Fruit fly (Drosophila melanogaster): Measurements from ENCODE around the gene HGTX.

Gene HGTX

dm6 chr3L:14611406-14612335 lies 12.3 kb upstream of the HGTX start (continued):
- no peak for TF ChIP-seq D (optimal IDR thresholded peaks at IDR 0.05)
- TF ChIP-seq D (GFP tag; optimal IDR thresholded peaks at IDR 0.05): no peak
- no peak for TF ChIP-seq CG2875 (GFP tag; optimal IDR thresholded peaks at IDR 0.05)
- TF ChIP-seq ken (GFP tag; IDR thresholded peaks at IDR 0.05): no peak
- TF ChIP-seq CG7786 (GFP tag; optimal IDR thresholded peaks at IDR 0.05): no peak
- TF ChIP-seq CG1792 (GFP tag; optimal IDR thresholded peaks at IDR 0.05): no peak
- TF ChIP-seq CG9727 (GFP tag; optimal IDR thresholded peaks at IDR 0.05): peak; percentile 30
- no peak for TF ChIP-seq Dfd (GFP tag; optimal IDR thresholded peaks at IDR 0.05)
- no peak for TF ChIP-seq HmgZ (tag; optimal IDR thresholded peaks at IDR 0.05)
- TF ChIP-seq CG9437 (GFP tag; optimal IDR thresholded peaks at IDR 0.05): peak; percentile 31
- TF ChIP-seq D19B (GFP tag; optimal IDR thresholded peaks at IDR 0.05): no peak
- TF ChIP-seq nau (GFP tag; optimal IDR thresholded peaks at IDR 0.05): no peak
- TF ChIP-seq pb (GFP tag; optimal IDR thresholded peaks at IDR 0.05): no peak
- no peak for TF ChIP-seq sna (GFP tag; IDR thresholded peaks at IDR 0.05; ENCODE audit: partially characterized antibody)
- TF ChIP-seq CG15479 (GFP tag; optimal IDR thresholded peaks at IDR 0.05): no peak
- no peak for TF ChIP-seq Elba2 (GFP tag; optimal IDR thresholded peaks at IDR 0.05)
- TF ChIP-seq NfI (GFP tag; optimal IDR thresholded peaks at IDR 0.05): no peak
- TF ChIP-seq bbx (GFP tag; IDR thresholded peaks at IDR 0.05; ENCODE audit: partially characterized antibody): no peak
- no peak for TF ChIP-seq BtbVII (GFP tag; optimal IDR thresholded peaks at IDR 0.05)
- peak; percentile 63 for TF ChIP-seq kni (GFP tag; optimal IDR thresholded peaks at IDR 0.05)
- TF ChIP-seq lov (optimal IDR thresholded peaks at IDR 0.05): no peak
- TF ChIP-seq lov (GFP tag; IDR thresholded peaks at IDR 0.05): no peak
- TF ChIP-seq CG13894 (tag; optimal IDR thresholded peaks at IDR 0.05): no peak
- no peak for TF ChIP-seq lmd (GFP tag; IDR thresholded peaks at IDR 0.05)
- TF ChIP-seq al (GFP tag; IDR thresholded peaks at IDR 0.05): no peak
- TF ChIP-seq Myb (GFP tag; optimal IDR thresholded peaks at IDR 0.05): no peak
- TF ChIP-seq CG32532 (GFP tag; IDR thresholded peaks at IDR 0.05): no peak
- TF ChIP-seq yki (optimal IDR thresholded peaks at IDR 0.05): no peak
- peak in 1 of 3 experiments; percentile 80 for TF ChIP-seq lola (GFP tag; optimal IDR thresholded peaks at IDR 0.05)
- no peak for TF ChIP-seq zfh1 (GFP tag; IDR thresholded peaks at IDR 0.05)
- peak; percentile 62; the same call in 1 of the 2 replicates for TF ChIP-seq CG31441 (GFP tag; IDR thresholded peaks at IDR 0.05)
- no peak for TF ChIP-seq mirr (GFP tag; optimal IDR thresholded peaks at IDR 0.05)
- TF ChIP-seq Nf-YB (GFP tag; optimal IDR thresholded peaks at IDR 0.05): no peak
- no peak for TF ChIP-seq ewg (GFP tag; optimal IDR thresholded peaks at IDR 0.05)
- TF ChIP-seq crol (GFP tag; IDR thresholded peaks at IDR 0.05): peak; percentile 39; the same call in 1 of the 2 replicates
- TF ChIP-seq CG11247 (GFP tag; IDR thresholded peaks at IDR 0.05): no peak
- TF ChIP-seq CG33557 (GFP tag; optimal IDR thresholded peaks at IDR 0.05): peak; percentile 42
- TF ChIP-seq CG17612 (GFP tag; IDR thresholded peaks at IDR 0.05): no peak
- peak; percentile 33 for TF ChIP-seq Blimp-1 (GFP tag; optimal IDR thresholded peaks at IDR 0.05)
- no peak for TF ChIP-seq CG7745 (tag; optimal IDR thresholded peaks at IDR 0.05)
- no peak for TF ChIP-seq CG10274 (GFP tag; optimal IDR thresholded peaks at IDR 0.05)
- no peak for TF ChIP-seq slbo (GFP tag; IDR thresholded peaks at IDR 0.05)
- peak; percentile 82 for TF ChIP-seq grn (GFP tag; optimal IDR thresholded peaks at IDR 0.05)
- TF ChIP-seq Awh (GFP tag; IDR thresholded peaks at IDR 0.05): no peak
- no peak for TF ChIP-seq Hsf (GFP tag; optimal IDR thresholded peaks at IDR 0.05)
- no peak for TF ChIP-seq CG3065 (GFP tag; optimal IDR thresholded peaks at IDR 0.05)
- no peak for TF ChIP-seq C15 (GFP tag; IDR thresholded peaks at IDR 0.05)
- no peak for TF ChIP-seq jumu (GFP tag; optimal IDR thresholded peaks at IDR 0.05)
- TF ChIP-seq grau (tag; optimal IDR thresholded peaks at IDR 0.05): peak; percentile 47
- TF ChIP-seq sob (GFP tag; IDR thresholded peaks at IDR 0.05): no peak
